Fruit fly (Drosophila melanogaster): ENCODE measurements around the gene alpha-Est6.
A peak's percentile ranks its signal among the peaks of the same experiment; 100 is the strongest.

The alpha-Est6 gene

DNA sequence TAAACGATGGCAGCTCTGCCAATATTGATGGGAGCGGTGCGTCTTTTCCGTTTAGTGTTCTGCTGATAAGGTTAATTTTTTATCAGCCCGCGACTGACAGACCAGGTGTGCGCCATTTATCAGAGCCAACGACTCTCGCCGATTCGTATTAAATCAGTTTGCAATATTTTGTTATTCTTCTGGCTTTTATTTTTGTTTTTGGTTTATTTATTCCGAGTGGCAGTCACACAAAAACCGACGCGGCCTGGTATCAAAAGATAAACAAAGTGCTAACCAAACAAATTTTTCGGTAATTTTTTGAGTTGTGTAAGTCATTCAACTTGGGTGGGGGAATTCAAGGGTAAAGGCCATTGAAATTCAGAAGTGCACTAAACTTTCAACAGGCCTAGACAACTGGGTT, 31.1 kb downstream of the alpha-Est6 start:
- TF ChIP-seq CG8478 (optimal IDR thresholded peaks at IDR 0.05): no peak
- no peak for TF ChIP-seq EcR (GFP tag; optimal IDR thresholded peaks at IDR 0.05)
- no peak for TF ChIP-seq psq (optimal IDR thresholded peaks at IDR 0.05)
- TF ChIP-seq Dll (optimal IDR thresholded peaks at IDR 0.05): no peak
- TF ChIP-seq usp (GFP tag; optimal IDR thresholded peaks at IDR 0.05): no peak
- no peak for TF ChIP-seq pan (optimal IDR thresholded peaks at IDR 0.05)

DNA sequence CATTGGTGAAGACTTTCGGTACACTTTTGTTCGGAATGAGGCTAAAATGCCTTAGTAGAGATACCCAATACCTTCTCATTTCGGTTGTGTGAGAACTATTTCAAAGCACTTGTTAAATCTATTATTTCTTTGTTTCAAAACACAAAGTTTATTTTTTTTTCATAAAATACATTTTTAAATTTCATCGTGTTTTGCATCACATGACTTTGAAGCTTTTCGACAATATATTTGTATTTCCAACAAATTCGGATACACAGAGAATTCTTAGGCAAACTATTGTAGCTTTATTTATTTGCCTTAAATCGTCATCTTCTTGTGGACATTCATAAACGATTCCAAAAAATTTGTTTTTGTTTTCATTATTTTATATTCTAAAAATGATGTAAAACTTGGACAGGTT, 34.8 kb downstream of the alpha-Est6 start, which contains the start of gene alpha-Est10:
alpha-Est10 (minus strand) TSS at position 101 of the 400 bp plus-strand sequence.
- TF ChIP-seq psq (optimal IDR thresholded peaks at IDR 0.05): no peak
- no peak for TF ChIP-seq CG8478 (optimal IDR thresholded peaks at IDR 0.05)
- TF ChIP-seq usp (GFP tag; optimal IDR thresholded peaks at IDR 0.05): no peak
- TF ChIP-seq Dll (optimal IDR thresholded peaks at IDR 0.05): no peak
- TF ChIP-seq pan (optimal IDR thresholded peaks at IDR 0.05): no peak

DNA sequence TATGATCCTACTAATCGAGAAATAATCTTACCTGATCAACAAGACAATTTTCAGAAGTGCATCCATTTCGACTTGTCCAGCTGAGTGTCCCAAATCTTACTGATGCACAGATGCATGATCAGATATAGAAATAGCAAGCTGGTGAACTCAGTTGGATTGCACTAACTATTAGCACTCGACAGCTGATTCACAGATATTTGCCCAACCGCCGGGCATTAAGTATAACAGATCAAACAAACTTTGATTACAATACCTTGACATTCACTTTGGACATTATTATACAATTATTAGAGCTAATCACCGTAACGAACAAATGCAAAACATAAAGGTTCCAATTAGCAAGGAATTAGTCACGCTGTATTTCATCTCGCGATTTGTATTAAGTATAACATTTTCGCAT, 35.4 kb downstream of the alpha-Est6 start, which contains the start of gene CG42656:
CG42656 (minus strand) TSS at position 101 of the 400 bp plus-strand sequence.
- TF ChIP-seq psq (optimal IDR thresholded peaks at IDR 0.05) (no peak), pan (optimal IDR thresholded peaks at IDR 0.05) (no peak), usp (GFP tag; optimal IDR thresholded peaks at IDR 0.05) (no peak), CG8478 (optimal IDR thresholded peaks at IDR 0.05) (no peak), EcR (GFP tag; optimal IDR thresholded peaks at IDR 0.05) (no peak), Dll (optimal IDR thresholded peaks at IDR 0.05) (no peak)

DNA sequence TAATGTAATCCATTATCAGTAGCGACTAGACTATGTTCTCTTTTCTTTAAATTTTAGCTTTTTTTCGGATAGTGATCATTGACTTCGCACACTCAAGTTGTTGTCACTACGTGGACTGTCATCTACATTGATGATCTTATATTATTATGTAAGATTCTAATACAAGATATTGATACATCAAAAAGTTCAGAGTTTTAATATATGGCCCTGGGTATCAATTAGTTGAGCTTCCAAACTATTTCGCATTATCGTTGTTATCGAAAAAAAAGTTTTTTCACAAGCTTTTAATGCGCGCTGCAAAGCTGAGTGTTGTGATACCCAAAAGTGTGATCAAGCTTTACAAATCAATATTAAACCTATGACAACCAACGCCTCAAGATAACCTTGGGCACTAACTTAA, 36.5 kb downstream of the alpha-Est6 start:
- TF ChIP-seq usp (GFP tag; optimal IDR thresholded peaks at IDR 0.05) (no peak), pan (optimal IDR thresholded peaks at IDR 0.05) (peak; percentile 9)

DNA sequence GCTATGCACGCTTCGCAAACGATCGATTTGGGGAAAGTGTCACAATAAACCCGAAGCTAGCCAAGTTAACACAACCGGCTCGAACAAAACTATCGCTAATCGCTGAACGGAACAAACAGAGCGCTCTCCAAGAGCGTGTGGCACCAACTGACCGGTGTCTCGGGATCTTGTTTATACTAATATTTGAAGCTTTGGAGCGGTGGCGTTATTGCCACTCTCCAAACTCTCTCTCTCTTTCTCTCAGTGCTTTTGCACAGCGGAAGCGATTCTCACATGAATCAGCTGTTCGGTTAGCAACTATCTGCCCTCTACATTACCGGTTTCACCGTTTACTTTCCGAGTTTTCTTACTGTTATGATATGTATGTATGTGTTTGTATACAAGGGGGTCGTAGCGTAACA, 37.1 kb downstream of the alpha-Est6 start:
- TF ChIP-seq CG8478 (optimal IDR thresholded peaks at IDR 0.05) (no peak), EcR (GFP tag; optimal IDR thresholded peaks at IDR 0.05) (peak in 1 of 2 experiments; percentile 17)

DNA sequence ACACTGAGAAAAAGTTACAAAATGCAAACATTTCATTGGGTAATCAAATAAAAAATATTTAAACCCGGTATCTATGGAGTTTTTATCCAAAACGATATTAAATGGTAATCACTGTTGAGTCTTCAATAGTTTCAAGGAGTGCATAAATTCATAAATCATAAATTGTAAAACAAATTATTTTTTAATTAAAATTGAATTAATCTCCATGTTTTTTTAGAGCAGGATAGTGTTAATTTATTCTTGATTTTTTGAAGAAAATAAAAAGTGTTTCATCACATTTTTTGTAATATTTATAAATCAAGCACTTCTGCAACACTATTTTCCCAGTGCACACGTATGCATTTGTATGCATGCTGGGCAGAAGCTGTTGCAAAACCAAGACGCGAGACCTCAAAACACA, 37.7 kb downstream of the alpha-Est6 start:
- TF ChIP-seq usp (GFP tag; optimal IDR thresholded peaks at IDR 0.05): no peak
- no peak for TF ChIP-seq Dll (optimal IDR thresholded peaks at IDR 0.05)
- no peak for TF ChIP-seq psq (optimal IDR thresholded peaks at IDR 0.05)
- no peak for TF ChIP-seq pan (optimal IDR thresholded peaks at IDR 0.05)
- TF ChIP-seq CG8478 (optimal IDR thresholded peaks at IDR 0.05): no peak
- no peak for TF ChIP-seq EcR (GFP tag; optimal IDR thresholded peaks at IDR 0.05)

DNA sequence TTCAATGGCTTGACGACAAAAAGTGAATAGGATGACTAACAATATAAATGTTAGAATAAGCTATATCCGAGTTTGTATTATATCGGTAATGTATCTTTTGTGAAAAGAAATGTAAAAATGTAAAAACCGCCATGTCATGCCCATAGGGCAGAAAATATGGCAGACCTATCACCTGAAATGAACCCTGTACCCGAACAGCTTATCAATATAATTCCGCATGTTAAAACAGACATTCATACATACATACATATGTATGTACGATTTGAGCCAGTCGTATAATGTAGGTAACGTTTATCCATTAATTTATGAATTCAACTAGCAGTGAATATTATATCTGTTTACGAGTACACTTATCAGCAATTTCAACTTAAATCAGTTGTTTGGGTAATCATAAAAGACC, 38.7 kb downstream of the alpha-Est6 start:
- TF ChIP-seq psq (optimal IDR thresholded peaks at IDR 0.05): no peak
- no peak for TF ChIP-seq Dll (optimal IDR thresholded peaks at IDR 0.05)
- no peak for TF ChIP-seq EcR (GFP tag; optimal IDR thresholded peaks at IDR 0.05)
- TF ChIP-seq CG8478 (optimal IDR thresholded peaks at IDR 0.05): no peak
- TF ChIP-seq pan (optimal IDR thresholded peaks at IDR 0.05): no peak
- TF ChIP-seq usp (GFP tag; optimal IDR thresholded peaks at IDR 0.05): no peak

DNA sequence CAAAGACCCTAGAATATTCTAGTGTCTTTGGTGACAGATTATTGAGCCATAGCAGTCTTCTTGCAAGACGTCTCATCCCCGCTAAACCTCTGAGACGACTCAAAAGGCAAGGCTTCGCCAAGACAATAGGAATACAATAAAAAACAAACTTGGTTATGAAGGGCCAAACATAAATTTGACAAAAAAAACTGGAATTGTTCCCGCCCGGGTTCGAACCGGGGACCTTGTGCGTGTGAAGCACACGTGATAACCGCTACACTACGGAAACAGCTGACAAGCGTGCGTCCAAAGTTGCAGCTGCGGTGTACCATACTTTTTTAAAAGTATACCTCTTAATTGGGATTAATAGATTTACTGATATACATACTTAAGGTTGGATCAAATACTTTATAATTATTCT, 52.9 kb downstream of the alpha-Est6 start:
- TF ChIP-seq Dll (optimal IDR thresholded peaks at IDR 0.05) (no peak), pan (optimal IDR thresholded peaks at IDR 0.05) (no peak), usp (GFP tag; optimal IDR thresholded peaks at IDR 0.05) (no peak), CG8478 (optimal IDR thresholded peaks at IDR 0.05) (no peak), EcR (GFP tag; optimal IDR thresholded peaks at IDR 0.05) (no peak), psq (optimal IDR thresholded peaks at IDR 0.05) (no peak)

DNA sequence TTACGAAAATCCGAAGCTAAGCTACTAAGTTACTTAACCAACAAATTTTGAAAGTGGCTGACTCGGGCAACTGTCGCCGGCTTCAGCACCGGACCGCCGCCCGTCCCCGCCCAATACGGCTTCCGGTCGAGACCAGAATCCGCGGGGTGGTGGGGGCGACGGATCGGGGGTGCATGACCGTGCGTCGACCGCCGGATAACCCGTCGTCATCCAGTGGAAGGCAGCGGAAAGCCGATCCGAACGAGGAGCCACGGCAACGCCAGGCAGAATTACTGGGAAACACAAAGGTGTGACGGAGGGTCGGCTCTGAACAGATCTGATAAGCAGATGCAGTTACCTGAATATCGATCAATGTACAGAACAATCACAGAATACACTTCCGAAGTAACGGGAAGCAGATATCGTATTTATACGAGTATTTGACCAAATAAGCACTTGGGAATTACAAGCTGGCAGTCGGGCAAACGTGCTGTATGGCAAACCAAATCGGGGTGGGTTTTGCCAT, 53.9 kb downstream of the alpha-Est6 start:
- no peak for TF ChIP-seq pan (optimal IDR thresholded peaks at IDR 0.05)
- no peak for TF ChIP-seq Dll (optimal IDR thresholded peaks at IDR 0.05)
- peak; percentile 74 to 87 for TF ChIP-seq EcR (GFP tag; optimal IDR thresholded peaks at IDR 0.05)
- no peak for TF ChIP-seq CG8478 (optimal IDR thresholded peaks at IDR 0.05)
- TF ChIP-seq usp (GFP tag; optimal IDR thresholded peaks at IDR 0.05): no peak
